Fruit fly (Drosophila melanogaster) whole organism, wandering third instar larva: ENCODE data around the gene Tim13.

Source experiments
- HLH106 ChIP-seq: fragments of 200-800 bp; optimal IDR thresholded peaks from 3 replicates; lab custom pipeline; 2019; ENCODE audit warnings: missing biosample characterization, mild to moderate bottlenecking, missing genetic modification characterization, moderate library complexity
- dmrt93B ChIP-seq: fragments of 200-800 bp; sonication (Bioruptor generic); optimal IDR thresholded peaks from 2 replicates; lab custom pipeline; 2018; ENCODE audit warnings: missing biosample characterization, mild to moderate bottlenecking, missing genetic modification characterization
- h ChIP-seq: fragments of 200-800 bp; sonication (Bioruptor generic); optimal IDR thresholded peaks from 3 replicates; lab custom pipeline; 2016; ENCODE audit warnings: missing biosample characterization, mild to moderate bottlenecking, missing genetic modification characterization
- lola ChIP-seq: fragments of >200 bp; optimal IDR thresholded peaks from 2 replicates; lab custom pipeline; 2017; ENCODE audit warnings: missing biosample characterization, missing genetic modification characterization
- rgr ChIP-seq: fragments of 200-800 bp; sonication (Bioruptor generic); optimal IDR thresholded peaks from 3 replicates; lab custom pipeline; 2016; ENCODE audit warnings: missing biosample characterization, mild to moderate bottlenecking, missing genetic modification characterization

dm6 chr3L:11800761-11801160 is 26.5 kb upstream of the Tim13 start, which contains the start of gene Gcat:
- TF ChIP-seq dmrt93B (no peak), h (GFP tag; lab: Kevin White, UChicago) (no peak), rgr (GFP tag; lab: Kevin White, UChicago) (no peak), HLH106 (no peak), lola (GFP tag; lab: Kevin White, UChicago) (no peak)
